Worm (Caenorhabditis elegans) whole organism, L1 larva: ENCODE measurements around the gene F47B8.4.

Experiments
- mdl-1 ChIP-seq, 2 experiments: fragments of 150-350 bp; optimal IDR thresholded peaks; 2 replicates each; lab custom pipeline; 2014 to 2017; ENCODE audit warnings: missing biosample characterization in 2 of 2, missing genetic modification characterization in 2 of 2, inconsistent platforms in 1 of 2
- nhr-77 ChIP-seq: fragments of 150-350 bp; optimal IDR thresholded peaks from 2 replicates; lab custom pipeline; 2014; ENCODE audit warnings: missing biosample characterization, missing genetic modification characterization
- snpc-4 ChIP-seq: fragments of 150-350 bp; optimal IDR thresholded peaks from 2 replicates; lab custom pipeline; 2014; ENCODE audit warnings: missing biosample characterization, missing genetic modification characterization
- swsn-7 ChIP-seq: sonication (generic microtip); optimal IDR thresholded peaks from 2 replicates; lab custom pipeline; 2016; ENCODE audit warnings: missing genetic modification characterization, missing compliant biosample characterization

DNA sequence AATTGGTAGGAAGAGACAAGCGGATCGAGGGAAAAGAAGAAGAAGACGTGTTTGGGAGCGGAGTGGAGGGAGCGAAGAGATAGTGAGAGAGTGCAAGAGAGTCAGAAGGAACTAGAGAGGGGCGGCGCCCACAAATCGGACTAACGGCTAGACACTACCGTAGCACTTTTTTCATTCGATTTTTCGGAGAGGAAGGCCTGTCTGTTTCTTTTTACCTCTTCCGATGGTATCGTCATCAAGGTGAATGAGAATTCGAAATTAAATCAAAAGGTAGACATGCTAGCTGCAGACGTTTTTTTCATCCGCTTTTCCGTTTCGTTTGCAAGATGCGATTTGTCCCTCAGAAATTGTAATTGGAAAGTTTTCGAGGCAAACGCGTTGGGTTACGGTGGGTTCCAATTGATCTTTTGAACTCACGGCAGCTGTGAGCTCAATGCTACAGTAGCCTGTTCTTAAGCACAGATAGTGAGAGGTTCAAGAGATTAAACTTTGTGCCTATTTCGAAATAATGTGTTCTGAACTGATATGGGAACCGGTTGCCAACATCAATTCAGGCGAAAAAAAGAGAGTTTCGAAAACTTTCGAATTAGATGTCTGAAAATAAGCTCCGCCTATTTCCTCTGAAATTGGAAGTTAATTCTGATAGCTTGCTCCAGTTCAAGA is 40.2 kb upstream of the F47B8.4 start:
- TF ChIP-seq snpc-4 (tag; lab: Kevin White, UChicago) (no peak), nhr-77 (no peak), mdl-1 (tag; optimal IDR thresholded peaks at IDR 0.05; lab: Kevin White, UChicago) (no peak), swsn-7 (tag; lab: Kevin White, UChicago) (no peak)
